Worm (Caenorhabditis elegans): ENCODE measurements around the gene sru-15.
A peak's percentile ranks its signal among the peaks of the same experiment; 100 is the strongest.

sru-15 gene

DNA sequence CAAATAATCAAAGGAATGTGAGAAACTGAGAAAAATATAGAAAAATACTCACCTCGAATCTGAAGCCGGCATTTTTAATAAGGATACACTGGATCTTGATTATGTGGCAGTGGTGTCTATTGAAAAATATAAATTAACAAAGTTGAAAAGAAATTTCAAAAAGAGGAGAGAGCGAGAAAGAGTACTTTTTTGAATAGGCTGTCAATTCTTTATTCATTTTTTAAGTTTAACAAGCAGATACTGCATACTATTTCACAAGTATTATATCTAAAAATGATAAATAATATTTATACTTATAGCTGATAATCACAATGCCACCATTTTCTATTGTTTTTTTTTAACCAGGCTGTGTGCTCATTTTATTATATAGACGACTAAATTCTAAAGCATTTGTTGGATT is 21.7 kb downstream of the sru-15 start, which contains the start of gene npr-26:
Gene npr-26 (minus strand): TSS at position 101 of the 400 bp plus-strand sequence.
- TF ChIP-seq dpl-1 (GFP tag; optimal IDR thresholded peaks at IDR 0.05): no peak
- TF ChIP-seq him-1 (tag; optimal IDR thresholded peaks at IDR 0.05): no peak
- no peak for TF ChIP-seq F39B2.1 (GFP tag; IDR thresholded peaks at IDR 0.05)
- TF ChIP-seq lin-35 (GFP tag; optimal IDR thresholded peaks at IDR 0.05): no peak
- TF ChIP-seq athp-1 (tag; optimal IDR thresholded peaks at IDR 0.05): no peak
- no peak for TF ChIP-seq madf-8 (GFP tag; conservative IDR thresholded peaks at IDR 0.05)

DNA sequence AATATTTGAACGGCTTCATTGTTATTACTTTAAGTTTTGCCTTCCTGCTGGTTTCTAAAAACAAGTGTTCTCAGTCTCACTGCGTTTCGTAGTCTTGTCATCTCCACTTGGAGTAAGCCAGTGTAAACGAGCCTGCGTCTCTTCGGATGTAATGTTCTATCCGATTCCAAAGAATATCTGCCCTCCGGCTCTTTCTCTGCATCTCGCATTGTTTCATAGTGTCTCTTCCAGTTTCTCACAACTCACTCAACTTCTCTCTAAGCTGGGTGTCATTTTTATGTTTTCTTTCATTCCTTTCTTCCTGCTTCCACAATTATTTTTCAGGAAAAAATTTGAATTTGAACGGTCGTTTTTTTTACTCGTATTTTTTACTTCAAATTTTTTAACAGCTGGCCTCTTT is 31.0 kb downstream of the sru-15 start:
- TF ChIP-seq mel-28 (tag; optimal IDR thresholded peaks at IDR 0.05; ENCODE audit: borderline replicate concordance): no peak
- no peak for TF ChIP-seq dpl-1 (GFP tag; optimal IDR thresholded peaks at IDR 0.05)
- no peak for TF ChIP-seq bed-2 (GFP tag; IDR thresholded peaks at IDR 0.05)
- TF ChIP-seq mes-4 (tag; optimal IDR thresholded peaks at IDR 0.05): no peak
- TF ChIP-seq lin-35 (GFP tag; optimal IDR thresholded peaks at IDR 0.05): no peak

DNA sequence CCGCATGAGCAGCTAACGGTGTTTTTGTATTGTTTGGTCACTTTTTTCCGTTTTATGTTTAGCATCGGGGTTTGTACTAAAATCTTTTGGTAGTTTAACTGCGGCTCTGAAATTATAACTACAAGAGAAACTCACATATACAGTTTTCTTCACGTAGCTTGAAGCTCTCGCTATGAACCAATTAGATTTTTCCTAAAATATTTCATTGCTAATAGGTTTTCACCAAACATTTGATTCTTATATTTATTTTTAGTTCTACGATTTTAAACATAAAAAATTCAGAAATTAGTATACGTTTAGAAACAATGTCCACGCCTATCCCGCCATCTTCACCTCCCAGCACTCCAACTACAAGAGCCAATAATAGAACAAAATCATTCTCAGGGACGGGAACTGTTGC is 31.4 kb downstream of the sru-15 start, which contains the start of gene C06A12.3:
Gene C06A12.3 (plus strand): TSS at position 301 of the 400 bp plus-strand sequence.
- TF ChIP-seq C06A6.2 (GFP tag; conservative IDR thresholded peaks at IDR 0.05) (no peak), attf-5 (GFP tag; optimal IDR thresholded peaks at IDR 0.05) (no peak), F57C9.4 (tag; optimal IDR thresholded peaks at IDR 0.05) (no peak), F23B12.7 (tag; optimal IDR thresholded peaks at IDR 0.05; ENCODE audit: insufficient read depth) (no peak), F10E7.11 (tag; optimal IDR thresholded peaks at IDR 0.05) (no peak), tlf-1 (GFP tag; optimal IDR thresholded peaks at IDR 0.05) (no peak), rec-8 (tag; optimal IDR thresholded peaks at IDR 0.05) (no peak), dpff-1 (tag; optimal IDR thresholded peaks at IDR 0.05) (no peak), Y56A3A.18 (GFP tag; IDR thresholded peaks at IDR 0.05) (no peak)

DNA sequence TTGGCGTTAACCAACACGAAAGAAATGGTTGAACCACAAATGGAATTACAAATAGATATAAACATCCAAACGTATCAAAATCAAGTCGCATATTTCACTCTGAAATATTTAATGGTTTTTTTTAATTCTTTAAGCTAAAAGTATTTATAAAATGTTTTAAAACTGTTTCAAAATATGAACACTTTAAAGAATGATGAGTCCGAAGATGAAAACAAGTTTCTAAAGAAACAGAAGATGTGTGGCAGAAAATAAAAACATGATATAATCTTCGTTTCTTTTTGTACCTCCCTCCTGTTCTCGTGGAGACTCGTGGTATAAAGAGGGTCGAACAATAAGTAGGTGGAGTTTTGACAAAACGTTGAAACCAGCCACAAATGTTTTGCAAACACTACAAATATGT is 35.3 kb downstream of the sru-15 start, which contains the start of gene lact-6:
Gene lact-6 (minus strand): TSS at position 101 of the 400 bp plus-strand sequence.
- TF ChIP-seq lin-54 (GFP tag; optimal IDR thresholded peaks at IDR 0.05) (no peak), K12H6.12 (tag; optimal IDR thresholded peaks at IDR 0.05) (no peak), hlh-12 (tag; optimal IDR thresholded peaks at IDR 0.05) (no peak), chd-7 (tag; optimal IDR thresholded peaks at IDR 0.05) (no peak)

DNA sequence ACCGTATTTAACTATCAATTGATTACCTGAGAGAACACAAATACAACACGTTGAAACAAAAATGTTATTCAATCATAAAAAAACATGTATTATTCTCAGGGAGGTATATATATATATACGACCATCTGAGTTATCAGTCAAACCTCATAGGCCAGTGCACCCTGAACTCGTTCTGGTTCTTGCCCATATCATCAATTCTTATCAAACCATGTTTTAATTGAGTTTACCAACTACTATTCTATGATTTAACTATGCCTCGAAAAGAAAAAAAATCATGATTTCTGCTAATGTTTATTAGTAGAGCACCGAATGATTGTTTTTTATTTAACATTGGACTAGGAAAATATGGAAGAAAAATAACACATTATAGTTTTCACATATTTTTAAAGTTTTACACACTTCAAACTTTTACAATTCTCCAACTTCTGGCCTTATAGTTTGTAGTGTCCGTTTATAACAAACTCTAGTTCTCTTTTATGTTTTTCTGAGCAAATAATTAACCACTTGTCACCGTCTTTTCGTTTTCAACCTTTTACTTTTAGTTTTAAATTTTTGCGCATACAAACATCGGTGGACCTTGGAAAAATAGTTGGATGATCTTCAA is 36.3 kb downstream of the sru-15 start:
- TF ChIP-seq K12H6.12 (tag; optimal IDR thresholded peaks at IDR 0.05): no peak
- TF ChIP-seq nhr-80 (tag; optimal IDR thresholded peaks at IDR 0.05): peak; percentile 56

DNA sequence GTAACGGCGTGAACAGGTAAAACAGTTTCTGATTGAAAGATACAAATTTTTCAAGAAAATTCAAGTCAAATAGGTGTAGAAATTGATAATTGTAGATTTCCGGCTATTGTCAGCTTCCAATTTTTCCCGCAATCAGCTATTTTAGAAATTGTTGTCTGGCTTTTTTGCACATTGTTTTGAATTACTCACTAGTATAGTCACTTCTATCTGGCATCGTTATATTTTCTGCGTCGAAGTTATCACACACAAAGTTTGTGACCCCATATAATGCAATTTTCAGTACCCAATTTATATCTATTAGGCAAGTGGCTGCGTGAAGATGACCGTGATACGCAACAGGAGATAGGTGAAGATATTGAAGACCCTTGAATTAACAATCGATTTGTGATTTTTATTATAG is 39.2 kb downstream of the sru-15 start:
- TF ChIP-seq aptf-2 (GFP tag; conservative IDR thresholded peaks at IDR 0.05) (no peak), F22D6.2 (tag; optimal IDR thresholded peaks at IDR 0.05) (no peak), ama-1 (optimal IDR thresholded peaks at IDR 0.05) (no peak), ama-1 (GFP tag; optimal IDR thresholded peaks at IDR 0.05) (no peak), him-1 (tag; optimal IDR thresholded peaks at IDR 0.05) (no peak), Y79H2A.3 (GFP tag; conservative IDR thresholded peaks at IDR 0.05) (no peak), attf-5 (GFP tag; optimal IDR thresholded peaks at IDR 0.05) (no peak), lsy-27 (tag; optimal IDR thresholded peaks at IDR 0.05; ENCODE audit: borderline replicate concordance, insufficient read depth) (no peak), lir-1 (GFP tag; conservative IDR thresholded peaks at IDR 0.05) (no peak), lin-54 (GFP tag; optimal IDR thresholded peaks at IDR 0.05) (no peak), zfh-2 (GFP tag; conservative IDR thresholded peaks at IDR 0.05) (no peak), ceh-27 (GFP tag; optimal IDR thresholded peaks at IDR 0.05) (no peak), ccch-3 (GFP tag; optimal IDR thresholded peaks at IDR 0.05) (no peak), Y95B8A.8 (GFP tag; IDR thresholded peaks at IDR 0.05) (no peak), hmg-20 (GFP tag; IDR thresholded peaks at IDR 0.05) (no peak)

Measured in whole organism, young adult.